Worm (Caenorhabditis elegans): Measurements from ENCODE around the gene elpc-3.

ce11 chrV:12197748-12198147 is 16.5 kb upstream of the elpc-3 start:
- no peak for TF ChIP-seq lsl-1 (GFP tag; optimal IDR thresholded peaks at IDR 0.05)
- TF ChIP-seq Y79H2A.3 (GFP tag; conservative IDR thresholded peaks at IDR 0.05), result no peak
- no peak for TF ChIP-seq lir-1 (GFP tag; conservative IDR thresholded peaks at IDR 0.05)
- peak; percentile 79 for TF ChIP-seq zfh-2 (GFP tag; conservative IDR thresholded peaks at IDR 0.05)
- no peak for TF ChIP-seq tbx-9 (tag; optimal IDR thresholded peaks at IDR 0.05; ENCODE audit: borderline replicate concordance)
- no peak for TF ChIP-seq madf-8 (GFP tag; conservative IDR thresholded peaks at IDR 0.05)
- TF ChIP-seq hsf-1 (GFP tag; IDR thresholded peaks at IDR 0.05), result no peak
- no peak for TF ChIP-seq bed-2 (GFP tag; IDR thresholded peaks at IDR 0.05)
- TF ChIP-seq rec-8 (tag; optimal IDR thresholded peaks at IDR 0.05), result no peak
- no peak for TF ChIP-seq bed-1 (GFP tag; IDR thresholded peaks at IDR 0.05)
- no peak for TF ChIP-seq ZK185.1 (tag; optimal IDR thresholded peaks at IDR 0.05; ENCODE audit: poor library complexity, severe bottlenecking)
- no peak for TF ChIP-seq lin-35 (GFP tag; optimal IDR thresholded peaks at IDR 0.05)
- no peak for TF ChIP-seq nhr-90 (tag; optimal IDR thresholded peaks at IDR 0.05)

Measured in whole organism, young adult.